Fruit fly (Drosophila melanogaster) whole organism, embryonic: ENCODE results near the gene sicily.

Source experiments
- C15 ChIP-seq: fragments of 200-800 bp; sonication (Bioruptor generic); IDR thresholded peaks from 3 replicates; pipeline ENCODE4 v1.3.6; 2022; ENCODE audit warnings: missing biosample characterization, missing genetic modification characterization
- CG10321 ChIP-seq: fragments of 200-800 bp; sonication (Bioruptor generic); IDR thresholded peaks from 2 replicates; pipeline ENCODE4 v1.3.6; 2022; ENCODE audit warnings: missing biosample characterization, missing genetic modification characterization
- CG10366 ChIP-seq: fragments of 200-800 bp; sonication (Bioruptor generic); IDR thresholded peaks from 2 replicates; pipeline ENCODE4 v1.3.6; 2022; ENCODE audit warnings: missing biosample characterization, missing genetic modification characterization
- CG10543 ChIP-seq: fragments of 200-800 bp; sonication (Bioruptor generic); optimal IDR thresholded peaks from 3 replicates; lab custom pipeline; 2017; ENCODE audit warnings: missing biosample characterization, mild to moderate bottlenecking, missing genetic modification characterization, moderate library complexity
- CG11456 ChIP-seq: fragments of 200-800 bp; sonication (Bioruptor generic); IDR thresholded peaks from 3 replicates; pipeline ENCODE4 v1.3.6; 2022; ENCODE audit warnings: missing biosample characterization, missing genetic modification characterization
- CG11504 ChIP-seq: fragments of 200-800 bp; sonication (Bioruptor generic); optimal IDR thresholded peaks from 3 replicates; lab custom pipeline; 2019; ENCODE audit warnings: missing biosample characterization, mild to moderate bottlenecking, missing genetic modification characterization, moderate library complexity
- CG13296 ChIP-seq: fragments of 200-800 bp; sonication (Bioruptor generic); optimal IDR thresholded peaks from 3 replicates; lab custom pipeline; 2018; ENCODE audit warnings: missing biosample characterization, mild to moderate bottlenecking, missing genetic modification characterization
- CG16815 ChIP-seq: fragments of 200-800 bp; sonication (Bioruptor generic); optimal IDR thresholded peaks from 3 replicates; lab custom pipeline; 2017; ENCODE audit warnings: missing biosample characterization, mild to moderate bottlenecking, missing genetic modification characterization
- CG17328 ChIP-seq: fragments of 200-800 bp; sonication (Bioruptor generic); IDR thresholded peaks from 2 replicates; pipeline ENCODE4 v1.3.6; 2022; ENCODE audit warnings: missing biosample characterization, missing genetic modification characterization
- CG34376 ChIP-seq: fragments of 200-800 bp; sonication (Bioruptor generic); optimal IDR thresholded peaks from 2 replicates; lab custom pipeline; 2018; ENCODE audit warnings: missing biosample characterization, mild to moderate bottlenecking, missing genetic modification characterization
- CG43689 ChIP-seq: fragments of 200-800 bp; sonication (Bioruptor generic); IDR thresholded peaks from 2 replicates; pipeline ENCODE4 v1.3.6; 2022; ENCODE audit warnings: missing biosample characterization, missing genetic modification characterization
- CG4424 ChIP-seq: fragments of 200-800 bp; sonication (Bioruptor generic); optimal IDR thresholded peaks from 3 replicates; lab custom pipeline; 2016; ENCODE audit warnings: missing biosample characterization, missing genetic modification characterization
- CG6689 ChIP-seq: fragments of 200-800 bp; sonication (Bioruptor generic); IDR thresholded peaks from 2 replicates; pipeline ENCODE4 v1.3.6; 2022; ENCODE audit warnings: missing biosample characterization, missing genetic modification characterization
- CG7745 ChIP-seq: fragments of 200-800 bp; sonication (Bioruptor generic); optimal IDR thresholded peaks from 2 replicates; lab custom pipeline; 2018; ENCODE audit warnings: missing biosample characterization, mild to moderate bottlenecking, missing genetic modification characterization, moderate library complexity
- CG8359 ChIP-seq: fragments of 200-800 bp; sonication (Bioruptor generic); optimal IDR thresholded peaks from 2 replicates; lab custom pipeline; 2017; ENCODE audit warnings: missing biosample characterization, mild to moderate bottlenecking, missing genetic modification characterization, borderline replicate concordance
- CG8924 ChIP-seq: fragments of 200-800 bp; optimal IDR thresholded peaks from 3 replicates; lab custom pipeline; 2019; ENCODE audit warnings: missing biosample characterization, mild to moderate bottlenecking, missing genetic modification characterization, moderate library complexity
- Chrac-16 ChIP-seq: fragments of 200-800 bp; sonication (Bioruptor generic); optimal IDR thresholded peaks from 3 replicates; lab custom pipeline; 2016; ENCODE audit warnings: missing biosample characterization, missing genetic modification characterization
- Hand ChIP-seq: fragments of 200-800 bp; sonication (Bioruptor generic); optimal IDR thresholded peaks from 2 replicates; lab custom pipeline; 2017; ENCODE audit warnings: mild to moderate bottlenecking, missing biosample characterization, missing genetic modification reagents, missing genetic modification characterization
- Hmr ChIP-seq: fragments of 200-800 bp; sonication (Bioruptor generic); optimal IDR thresholded peaks from 3 replicates; lab custom pipeline; 2017; ENCODE audit warnings: mild to moderate bottlenecking, missing biosample characterization, missing genetic modification reagents, missing genetic modification characterization
- Hr39 ChIP-seq: fragments of >200 bp; optimal IDR thresholded peaks from 2 replicates; lab custom pipeline; 2017
- Lhr ChIP-seq: fragments of 200-800 bp; sonication (Bioruptor generic); optimal IDR thresholded peaks from 3 replicates; lab custom pipeline; 2017; ENCODE audit warnings: mild to moderate bottlenecking, missing biosample characterization, missing genetic modification reagents, missing genetic modification characterization
- NFAT ChIP-seq: fragments of 200-800 bp; sonication (Bioruptor generic); IDR thresholded peaks from 2 replicates; pipeline ENCODE4 v1.3.6; 2022; ENCODE audit warnings: missing biosample characterization, missing genetic modification characterization
- PHDP ChIP-seq: fragments of 200-800 bp; sonication (Bioruptor generic); optimal IDR thresholded peaks from 3 replicates; lab custom pipeline; 2018; ENCODE audit warnings: missing biosample characterization, mild to moderate bottlenecking, missing genetic modification characterization, moderate library complexity
- Poxn ChIP-seq: fragments of 200-800 bp; sonication (Bioruptor generic); IDR thresholded peaks from 2 replicates; pipeline ENCODE4 v1.3.6; 2022; ENCODE audit warnings: missing biosample characterization, missing genetic modification characterization
- Scr ChIP-seq: fragments of 200-800 bp; sonication (Bioruptor generic); IDR thresholded peaks from 2 replicates; pipeline ENCODE4 v1.3.6; 2022; ENCODE audit warnings: missing biosample characterization, missing genetic modification characterization; ENCODE audit not compliant: partially characterized antibody
- Sin3A ChIP-seq: fragments of >200 bp; optimal IDR thresholded peaks from 2 replicates; lab custom pipeline; 2018
- Tbp ChIP-seq: fragments of >200 bp; optimal IDR thresholded peaks from 2 replicates; lab custom pipeline; 2018; ENCODE audit warnings: missing biosample characterization, missing genetic modification characterization
- Trl ChIP-seq, 3 experiments: fragments of >200 bp in 2 of 3; fragments of 200-800 bp in 1 of 3; sonication (Bioruptor generic) in 1 of 3; optimal IDR thresholded peaks; 2 replicates in 1 of 3; 3 replicates in 2 of 3; lab custom pipeline; 2016 to 2017; ENCODE audit warnings: missing biosample characterization in 1 of 3, missing genetic modification characterization in 1 of 3
- Vsx1 ChIP-seq: fragments of 200-800 bp; sonication (Bioruptor generic); optimal IDR thresholded peaks from 2 replicates; lab custom pipeline; 2017; ENCODE audit warnings: missing biosample characterization, mild to moderate bottlenecking, missing genetic modification characterization, missing genetic modification reagents
- aop ChIP-seq: fragments of 200-800 bp; sonication (Bioruptor generic); IDR thresholded peaks from 2 replicates; pipeline ENCODE4 v1.3.6; 2022; ENCODE audit warnings: missing biosample characterization, missing genetic modification characterization
- bigmax ChIP-seq: fragments of 200-800 bp; sonication (Bioruptor generic); optimal IDR thresholded peaks from 2 replicates; lab custom pipeline; 2018; ENCODE audit warnings: missing biosample characterization, mild to moderate bottlenecking, missing genetic modification characterization
- chinmo ChIP-seq: fragments of 200-800 bp; sonication (Bioruptor generic); IDR thresholded peaks from 4 replicates; pipeline ENCODE4 v1.3.6; 2022; ENCODE audit warnings: missing biosample characterization, missing genetic modification characterization; ENCODE audit not compliant: partially characterized antibody
- crc ChIP-seq: fragments of 200-800 bp; sonication (Bioruptor generic); optimal IDR thresholded peaks from 2 replicates; lab custom pipeline; 2016; ENCODE audit warnings: missing biosample characterization, missing genetic modification characterization
- crp ChIP-seq, 2 experiments: fragments of 200-800 bp; sonication (Bioruptor generic); optimal IDR thresholded peaks; 2 replicates in 1 of 2; 3 replicates in 1 of 2; lab custom pipeline; 2017; ENCODE audit warnings: missing biosample characterization in 2 of 2, missing genetic modification characterization in 2 of 2, mild to moderate bottlenecking in 1 of 2, moderate library complexity in 1 of 2
- ewg ChIP-seq: fragments of 200-800 bp; sonication (Bioruptor generic); optimal IDR thresholded peaks from 3 replicates; lab custom pipeline; 2017; ENCODE audit warnings: mild to moderate bottlenecking, missing biosample characterization, missing genetic modification reagents, missing genetic modification characterization
- gem ChIP-seq: fragments of 200-800 bp; sonication (Bioruptor generic); optimal IDR thresholded peaks from 2 replicates; lab custom pipeline; 2019; ENCODE audit warnings: missing biosample characterization, mild to moderate bottlenecking, missing genetic modification characterization, moderate library complexity
- kah ChIP-seq: fragments of 200-800 bp; sonication (Bioruptor generic); optimal IDR thresholded peaks from 2 replicates; lab custom pipeline; 2018; ENCODE audit warnings: missing biosample characterization, mild to moderate bottlenecking, missing genetic modification characterization
- kni ChIP-seq: fragments of 200-800 bp; sonication (Bioruptor generic); optimal IDR thresholded peaks from 3 replicates; lab custom pipeline; 2017; ENCODE audit warnings: mild to moderate bottlenecking, missing biosample characterization, missing genetic modification reagents, missing genetic modification characterization
- mam ChIP-seq: fragments of 200-800 bp; sonication (Bioruptor generic); optimal IDR thresholded peaks from 3 replicates; lab custom pipeline; 2016; ENCODE audit warnings: missing biosample characterization, missing genetic modification characterization
- onecut ChIP-seq: fragments of 200-800 bp; sonication (Bioruptor generic); IDR thresholded peaks from 2 replicates; pipeline ENCODE4 v1.3.6; 2022; ENCODE audit warnings: missing biosample characterization, missing genetic modification characterization
- p53 ChIP-seq: fragments of 200-800 bp; sonication (Bioruptor generic); optimal IDR thresholded peaks from 2 replicates; lab custom pipeline; 2016; ENCODE audit warnings: missing biosample characterization, missing genetic modification characterization
- slbo ChIP-seq: fragments of 200-800 bp; sonication (Bioruptor generic); IDR thresholded peaks from 2 replicates; pipeline ENCODE4 v1.3.6; 2022; ENCODE audit warnings: missing biosample characterization, missing genetic modification characterization
- ttk ChIP-seq: fragments of 200-800 bp; sonication (Bioruptor generic); IDR thresholded peaks from 2 replicates; pipeline ENCODE4 v2.1.2; 2022; ENCODE audit warnings: missing biosample characterization, missing genetic modification characterization
- unpg ChIP-seq: fragments of 200-800 bp; sonication (Bioruptor generic); optimal IDR thresholded peaks from 3 replicates; lab custom pipeline; 2018; ENCODE audit warnings: missing biosample characterization, mild to moderate bottlenecking, missing genetic modification characterization, moderate library complexity
- vnd ChIP-seq: fragments of 200-800 bp; sonication (Bioruptor generic); IDR thresholded peaks from 3 replicates; pipeline ENCODE4 v1.3.6; 2022; ENCODE audit warnings: missing biosample characterization, missing genetic modification characterization; ENCODE audit not compliant: partially characterized antibody
- zf30C ChIP-seq: fragments of 200-800 bp; sonication (Bioruptor generic); optimal IDR thresholded peaks from 3 replicates; lab custom pipeline; 2018; ENCODE audit warnings: missing biosample characterization, mild to moderate bottlenecking, missing genetic modification characterization

sicily gene

DNA sequence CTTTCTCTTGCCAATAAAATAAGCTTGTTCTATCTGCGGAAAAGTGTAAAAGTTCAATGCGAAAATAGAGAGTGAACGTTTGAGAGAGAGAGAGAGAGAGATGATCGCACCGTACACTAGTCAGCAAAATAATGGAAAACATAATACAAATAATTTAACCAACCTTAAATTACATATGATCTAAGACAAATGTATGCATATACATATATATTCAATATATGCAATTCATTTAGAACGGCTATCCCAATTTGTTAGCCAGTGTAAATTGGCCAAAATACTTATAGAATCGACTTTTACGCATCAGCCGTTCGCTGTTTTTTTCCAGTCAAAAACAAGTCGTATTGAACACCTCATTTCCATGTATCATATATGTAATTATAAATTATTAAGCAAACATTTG lies 33.7 kb downstream of the sicily start (continued):
- TF ChIP-seq NFAT (GFP tag; lab: Robert Waterston, UW): peak; percentile 86
- TF ChIP-seq p53 (GFP tag; lab: Kevin White, UChicago): no peak
- TF ChIP-seq CG17328: peak; percentile 71; the same call in 1 of the 2 replicates
- peak; percentile 19 for TF ChIP-seq mam (GFP tag; lab: Kevin White, UChicago)
- peak; percentile 76 for TF ChIP-seq CG6689 (GFP tag; lab: Robert Waterston, UW)
- no peak for TF ChIP-seq kni
- no peak for TF ChIP-seq CG8924
- TF ChIP-seq Poxn (GFP tag; lab: Robert Waterston, UW): 0 out of 2 replicates have a peak, but pooled peaks have one; percentile 37
- no peak for TF ChIP-seq CG4424 (GFP tag; lab: Kevin White, UChicago)
- TF ChIP-seq Hr39: no peak
- peak; percentile 75 for TF ChIP-seq ttk (GFP tag; lab: Robert Waterston, UW)
- no peak for TF ChIP-seq Tbp
- TF ChIP-seq Sin3A (lab: Kevin White, UChicago): no peak
- TF ChIP-seq PHDP (tag; lab: Kevin White, UChicago): no peak
- TF ChIP-seq Trl (optimal IDR thresholded peaks at IDR 0.05; lab: Kevin White, UChicago): peak in 1 of 2 experiments; percentile 43
- TF ChIP-seq Trl (GFP tag; optimal IDR thresholded peaks at IDR 0.05; lab: Kevin White, UChicago): no peak
- no peak for TF ChIP-seq Hand (GFP tag; lab: Kevin White, UChicago)
- TF ChIP-seq Lhr (GFP tag; lab: Kevin White, UChicago): no peak
- TF ChIP-seq CG13296: peak; percentile 41
- TF ChIP-seq bigmax: no peak
- no peak for TF ChIP-seq crc
- TF ChIP-seq CG34376 (GFP tag; lab: Kevin White, UChicago): no peak
- TF ChIP-seq CG11504: no peak
- peak; percentile 58 for TF ChIP-seq gem (tag; lab: Kevin White, UChicago)
- no peak for TF ChIP-seq Scr (GFP tag; lab: Robert Waterston, UW)
- TF ChIP-seq Vsx1: no peak
- TF ChIP-seq vnd: no peak
- TF ChIP-seq Hmr: peak; percentile 42
- peak; percentile 79 for TF ChIP-seq slbo (GFP tag; lab: Robert Waterston, UW)
- TF ChIP-seq CG16815 (GFP tag; lab: Kevin White, UChicago): no peak
- TF ChIP-seq CG7745 (tag; lab: Kevin White, UChicago): no peak
- TF ChIP-seq CG10321 (GFP tag; lab: Robert Waterston, UW): no peak
- TF ChIP-seq CG8359 (GFP tag; lab: Kevin White, UChicago): no peak
- TF ChIP-seq aop (GFP tag; lab: Robert Waterston, UW): no peak
- TF ChIP-seq zf30C: no peak
- no peak for TF ChIP-seq Chrac-16 (GFP tag; lab: Kevin White, UChicago)
- TF ChIP-seq CG10543: no peak
- TF ChIP-seq C15 (GFP tag; lab: Robert Waterston, UW): peak; percentile 44; the same call in 1 of the 3 replicates
- TF ChIP-seq unpg: no peak
- no peak for TF ChIP-seq CG43689 (GFP tag; lab: Robert Waterston, UW)
- TF ChIP-seq CG10366 (GFP tag; lab: Robert Waterston, UW): peak; percentile 72
- peak; percentile 82 for TF ChIP-seq CG11456

DNA sequence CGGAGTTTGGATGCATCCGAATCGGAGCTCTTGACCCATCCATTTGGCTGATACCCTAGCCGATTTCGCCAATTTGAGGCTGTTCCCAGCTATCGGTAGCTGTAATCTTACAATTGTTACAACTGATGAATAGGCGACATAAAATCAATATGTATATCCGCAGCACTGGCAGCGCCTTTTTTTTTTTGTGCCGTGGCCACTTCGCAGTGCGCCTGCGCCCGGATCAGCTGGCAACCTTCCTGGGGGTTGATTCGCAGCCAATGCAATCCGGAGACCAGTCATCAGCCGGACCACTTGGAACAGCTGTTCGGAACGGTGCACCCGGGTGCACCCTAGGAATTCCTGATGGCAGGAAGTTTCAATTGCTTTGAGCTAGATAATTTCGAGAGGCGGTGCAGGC lies 39.2 kb downstream of the sicily start, which contains the start of gene Pdzd8:
Gene Pdzd8, minus strand, starts transcription at position 125 of the 400 bp plus-strand sequence.
- TF ChIP-seq onecut (GFP tag; lab: Robert Waterston, UW) (peak; percentile 93), ewg (GFP tag; lab: Kevin White, UChicago) (peak; percentile 89), crp (GFP tag; optimal IDR thresholded peaks at IDR 0.05; lab: Kevin White, UChicago) (peak in 1 of 2 experiments; percentile 62), chinmo (GFP tag; lab: Robert Waterston, UW) (0 out of 4 replicates have a peak, but pooled peaks have one; percentile 15), kah (GFP tag; lab: Kevin White, UChicago) (no peak)
